Worm (Caenorhabditis elegans) whole organism, L2 larva: ENCODE results near the gene F42A10.7.

Experiments
- blmp-1 ChIP-seq: sonication (generic microtip); optimal IDR thresholded peaks from 2 replicates; lab custom pipeline; 2017; ENCODE audit warnings: missing genetic modification characterization, mild to moderate bottlenecking, missing compliant biosample characterization, antibody characterized with exemption, moderate library complexity; ENCODE audit not compliant: insufficient read depth
- ceh-16 ChIP-seq: fragments of 150-350 bp; optimal IDR thresholded peaks from 2 replicates; lab custom pipeline; 2014; ENCODE audit warnings: missing biosample characterization, missing genetic modification characterization

- no peak for TF ChIP-seq blmp-1 (tag; lab: Kevin White, UChicago)
- TF ChIP-seq ceh-16 (tag; lab: Kevin White, UChicago) = no peak
Observed at ce11 chrIII:6136178-6136577, 42.3 kb downstream of the F42A10.7 start, which contains the start of gene mvk-1.
